Fruit fly (Drosophila melanogaster): ENCODE results near the gene TfIIA-S-2.
A peak's percentile ranks its signal among the peaks of the same experiment; 100 is the strongest.

DNA sequence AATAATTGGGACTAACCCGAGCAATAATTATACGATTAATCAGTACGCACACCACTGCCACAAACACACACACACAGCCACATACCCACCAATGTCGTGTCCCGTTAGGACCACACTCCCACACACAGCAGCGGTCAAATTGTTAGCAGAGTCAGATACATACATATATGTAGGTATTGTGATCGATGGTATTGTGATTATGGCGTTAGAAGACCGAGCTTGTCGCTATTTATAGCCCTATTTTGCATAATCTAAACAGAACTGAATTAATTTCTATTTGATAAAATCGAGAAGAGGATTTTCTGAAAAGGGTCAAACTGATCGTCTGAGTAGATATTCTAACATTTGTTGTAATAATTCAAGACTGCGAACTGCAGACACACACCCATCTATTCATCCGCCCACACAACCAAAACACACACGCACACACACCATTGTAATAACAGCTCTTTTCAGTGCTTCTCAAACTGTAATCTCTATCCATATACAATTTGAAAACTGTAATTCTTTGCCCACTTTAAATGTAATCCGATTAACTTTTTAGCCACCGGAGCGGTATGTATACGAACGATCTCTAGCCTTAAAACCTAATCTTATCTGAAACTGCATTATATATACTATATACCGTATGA lies 30.1 kb upstream of the TfIIA-S-2 start:
- TF ChIP-seq CG7101 (tag; optimal IDR thresholded peaks at IDR 0.05) (peak; percentile 21), Hr96 (GFP tag; optimal IDR thresholded peaks at IDR 0.05) (no peak), CG7045 (GFP tag; optimal IDR thresholded peaks at IDR 0.05) (no peak), CG33017 (tag; optimal IDR thresholded peaks at IDR 0.05) (no peak), ovo (GFP tag; optimal IDR thresholded peaks at IDR 0.05) (peak; percentile 83), tj (GFP tag; optimal IDR thresholded peaks at IDR 0.05) (no peak), kay (GFP tag; ENCODE audit: borderline replicate concordance) (no peak), Crg-1 (GFP tag; optimal IDR thresholded peaks at IDR 0.05) (peak; percentile 35)
